Worm (Caenorhabditis elegans): ENCODE results near the gene C41H7.2.

Gene C41H7.2

DNA sequence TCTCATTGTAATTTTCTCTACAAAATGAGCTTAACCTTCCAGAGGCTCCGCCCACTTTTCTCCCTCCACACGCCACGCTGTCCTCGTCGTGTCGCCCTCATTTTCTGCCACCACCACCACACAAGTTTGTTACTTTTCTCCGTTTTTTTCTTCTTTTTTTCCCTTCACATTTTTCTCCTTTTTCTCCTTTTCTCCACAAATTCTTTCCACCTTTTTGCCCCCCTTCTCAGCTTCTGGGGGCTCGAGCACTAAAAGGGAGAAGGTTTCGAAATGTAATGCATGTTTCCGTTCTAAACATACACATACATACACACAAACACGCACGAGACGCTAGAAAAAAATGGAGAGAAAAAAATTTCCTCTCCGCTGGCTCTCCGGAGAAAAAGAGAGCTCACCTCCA lies 38.0 kb upstream of the C41H7.2 start, which contains the start of gene nhr-88 (continued):
- TF ChIP-seq ama-1 (optimal IDR thresholded peaks at IDR 0.05), result peak; percentile 62
- TF ChIP-seq skn-1 (tag; optimal IDR thresholded peaks at IDR 0.05), result no peak
- TF ChIP-seq unc-130 (GFP tag; optimal IDR thresholded peaks at IDR 0.05), result no peak
- TF ChIP-seq egl-43 (GFP tag; IDR thresholded peaks at IDR 0.05), result 0 out of 2 replicates have a peak, but pooled peaks have one; percentile 70
- peak; percentile 39 for TF ChIP-seq rbr-2 (tag; optimal IDR thresholded peaks at IDR 0.05)
- TF ChIP-seq mdt-29 (GFP tag; IDR thresholded peaks at IDR 0.05), result 0 out of 2 replicates have a peak, but pooled peaks have one; percentile 14
- no peak for TF ChIP-seq jun-1 (tag; optimal IDR thresholded peaks at IDR 0.05)
- TF ChIP-seq T26A8.4 (GFP tag; IDR thresholded peaks at IDR 0.05), result peak; percentile 43; the same call in 1 of the 2 replicates
- TF ChIP-seq hlh-30 (tag; optimal IDR thresholded peaks at IDR 0.05; ENCODE audit: insufficient read depth), result peak; percentile 56
- TF ChIP-seq mxl-2 (GFP tag; conservative IDR thresholded peaks at IDR 0.05), result no peak
- peak; percentile 14; the same call in 1 of the 2 replicates for TF ChIP-seq dmd-6 (GFP tag; IDR thresholded peaks at IDR 0.05)
- TF ChIP-seq ctbp-1 (GFP tag; IDR thresholded peaks at IDR 0.05), result 0 out of 2 replicates have a peak, but pooled peaks have one; percentile 45
- TF ChIP-seq set-16 (GFP tag; IDR thresholded peaks at IDR 0.05), result peak; percentile 13; the same call in 1 of the 2 replicates
- TF ChIP-seq Y5F2A.4 (GFP tag; optimal IDR thresholded peaks at IDR 0.05), result no peak
- TF ChIP-seq snpc-1.2 (GFP tag; IDR thresholded peaks at IDR 0.05), result no peak
- TF ChIP-seq nhr-42 (GFP tag; IDR thresholded peaks at IDR 0.05), result 0 out of 2 replicates have a peak, but pooled peaks have one; percentile 9
- no peak for TF ChIP-seq F49E8.2 (tag; optimal IDR thresholded peaks at IDR 0.05; ENCODE audit: borderline replicate concordance)

DNA sequence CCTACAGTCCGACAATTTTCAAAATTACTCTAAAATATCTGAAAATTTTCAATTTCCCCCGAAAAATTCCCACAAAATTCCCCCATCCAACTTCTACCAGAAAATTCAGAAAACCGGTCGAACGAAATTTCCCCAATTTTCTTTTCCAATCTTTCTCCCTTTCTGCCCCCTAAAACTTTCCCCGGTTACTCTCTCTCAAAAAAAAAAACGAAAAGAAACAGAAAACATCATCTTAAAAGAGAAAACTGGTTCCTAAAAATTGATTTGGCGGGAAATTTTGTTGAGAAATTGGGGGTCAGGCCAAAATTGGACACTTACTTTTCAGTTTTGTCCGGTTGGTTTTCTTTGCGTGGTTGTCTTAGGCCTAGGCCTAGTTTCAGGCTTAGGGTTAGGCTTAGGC lies 37.0 kb upstream of the C41H7.2 start:
- TF ChIP-seq skn-1 (tag; optimal IDR thresholded peaks at IDR 0.05) (no peak), ztf-11 (tag; optimal IDR thresholded peaks at IDR 0.05) (no peak), ces-1 (GFP tag; optimal IDR thresholded peaks at IDR 0.05) (no peak), nhr-25 (tag; optimal IDR thresholded peaks at IDR 0.05; ENCODE audit: borderline replicate concordance, insufficient read depth) (no peak), egl-27 (tag; optimal IDR thresholded peaks at IDR 0.05) (no peak), arid-1 (GFP tag; conservative IDR thresholded peaks at IDR 0.05) (no peak), Y5F2A.4 (GFP tag; optimal IDR thresholded peaks at IDR 0.05) (no peak), mep-1 (tag; optimal IDR thresholded peaks at IDR 0.05) (no peak), mes-2 (tag; optimal IDR thresholded peaks at IDR 0.05; ENCODE audit: poor library complexity, severe bottlenecking) (no peak), hlh-11 (tag; optimal IDR thresholded peaks at IDR 0.05) (no peak), F44E2.7 (GFP tag; IDR thresholded peaks at IDR 0.05) (no peak), egl-43 (GFP tag; IDR thresholded peaks at IDR 0.05) (no peak), ceh-82 (tag; optimal IDR thresholded peaks at IDR 0.05) (no peak), lin-1 (GFP tag; IDR thresholded peaks at IDR 0.05) (no peak), ama-1 (optimal IDR thresholded peaks at IDR 0.05) (no peak), php-3 (GFP tag; IDR thresholded peaks at IDR 0.05) (no peak), daf-16 (GFP tag; optimal IDR thresholded peaks at IDR 0.05) (no peak), daf-16 (tag; optimal IDR thresholded peaks at IDR 0.05) (no peak), hmg-1.1 (GFP tag; IDR thresholded peaks at IDR 0.05) (no peak)

DNA sequence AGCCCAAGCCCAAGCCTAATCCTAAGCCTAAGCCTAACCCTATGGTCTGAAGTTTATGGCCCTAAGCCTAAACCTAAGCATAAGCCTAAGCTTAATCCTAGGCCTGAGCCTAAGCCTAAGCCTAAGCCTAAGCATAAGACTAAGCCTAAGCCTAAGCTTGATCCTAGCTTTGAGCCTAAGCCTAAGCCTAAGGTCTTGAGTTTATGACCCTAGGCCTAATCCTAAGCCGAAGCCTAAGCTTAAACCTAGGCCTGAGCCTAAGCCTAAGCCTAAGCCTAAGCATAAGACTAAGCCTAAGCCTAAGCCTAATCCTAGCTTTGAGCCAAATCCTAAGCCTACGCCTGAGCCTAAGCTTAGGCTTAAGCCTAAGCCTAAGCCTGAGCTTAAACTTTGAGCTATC lies 35.6 kb upstream of the C41H7.2 start:
- TF ChIP-seq D1046.2 (GFP tag; IDR thresholded peaks at IDR 0.05) (no peak), R02D3.7 (tag; optimal IDR thresholded peaks at IDR 0.05) (no peak), zip-2 (tag; optimal IDR thresholded peaks at IDR 0.05) (no peak), skn-1 (tag; optimal IDR thresholded peaks at IDR 0.05) (no peak), Y105C5A.15 (GFP tag; IDR thresholded peaks at IDR 0.05) (0 out of 2 replicates have a peak, but pooled peaks have one; percentile 47)

DNA sequence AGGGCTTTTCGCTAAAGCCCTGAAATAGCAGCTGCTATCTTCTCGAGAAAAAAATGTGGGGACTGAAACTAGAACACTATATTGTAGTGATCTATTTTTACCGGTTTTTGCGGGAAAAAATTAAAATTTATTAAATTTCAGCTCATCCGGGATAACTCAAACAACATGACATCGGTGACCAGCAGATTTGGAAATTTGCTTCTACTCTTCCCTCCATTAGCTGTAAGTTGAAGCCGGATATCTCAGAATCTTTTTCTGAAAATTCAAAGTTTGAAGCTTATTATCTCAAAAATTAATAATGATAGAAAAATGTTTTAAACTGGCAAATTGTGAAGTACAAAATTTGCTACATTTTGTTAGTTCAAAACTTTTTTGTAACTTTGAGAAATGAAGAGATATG lies 30.2 kb upstream of the C41H7.2 start:
- TF ChIP-seq aha-1 (tag) (peak; percentile 93), madf-5 (GFP tag; IDR thresholded peaks at IDR 0.05) (no peak)

Data from whole organism, L4 larva.